Fruit fly (Drosophila melanogaster) whole organism, prepupa: ENCODE measurements around the gene fy.
A peak's percentile ranks its signal among the peaks of the same experiment; 100 is the strongest.

ENCODE experiments used
- CG10669 ChIP-seq: fragments of 200-800 bp; sonication (Bioruptor generic); optimal IDR thresholded peaks from 3 replicates; lab custom pipeline; 2018; ENCODE audit warnings: missing biosample characterization, mild to moderate bottlenecking, missing genetic modification characterization, moderate library complexity
- CG11294 ChIP-seq: fragments of 200-800 bp; sonication (Bioruptor generic); IDR thresholded peaks from 2 replicates; pipeline ENCODE4 v1.3.6; 2022; ENCODE audit warnings: missing biosample characterization, missing genetic modification characterization
- CG11762 ChIP-seq: fragments of 200-800 bp; sonication (Bioruptor generic); optimal IDR thresholded peaks from 3 replicates; lab custom pipeline; 2016; ENCODE audit warnings: missing biosample characterization, missing genetic modification characterization; ENCODE audit not compliant: insufficient read depth
- CG11902 ChIP-seq: fragments of 200-800 bp; sonication (Bioruptor generic); optimal IDR thresholded peaks from 3 replicates; lab custom pipeline; 2016; ENCODE audit warnings: missing biosample characterization, missing genetic modification characterization
- CG1621 ChIP-seq: fragments of 200-800 bp; sonication (Bioruptor generic); optimal IDR thresholded peaks from 3 replicates; lab custom pipeline; 2018; ENCODE audit warnings: missing biosample characterization, mild to moderate bottlenecking, missing genetic modification characterization
- CG16779 ChIP-seq: fragments of 200-800 bp; sonication (Bioruptor generic); optimal IDR thresholded peaks from 3 replicates; lab custom pipeline; 2017; ENCODE audit warnings: missing biosample characterization, mild to moderate bottlenecking, missing genetic modification characterization
- CG3032 ChIP-seq: fragments of 200-800 bp; optimal IDR thresholded peaks from 2 replicates; lab custom pipeline; 2019; ENCODE audit warnings: missing biosample characterization, mild to moderate bottlenecking, missing genetic modification characterization, moderate library complexity
- CG31627 ChIP-seq: fragments of 200-800 bp; sonication (Bioruptor generic); optimal IDR thresholded peaks from 3 replicates; lab custom pipeline; 2016; ENCODE audit warnings: missing biosample characterization, missing genetic modification characterization
- CG32006 ChIP-seq: fragments of 200-800 bp; sonication (Bioruptor generic); optimal IDR thresholded peaks from 3 replicates; lab custom pipeline; 2017; ENCODE audit warnings: missing biosample characterization, mild to moderate bottlenecking, missing genetic modification characterization
- CG34406 ChIP-seq: fragments of 200-800 bp; sonication (Bioruptor generic); optimal IDR thresholded peaks from 3 replicates; lab custom pipeline; 2016; ENCODE audit warnings: missing biosample characterization, missing genetic modification characterization
- CG3919 ChIP-seq: fragments of 200-800 bp; sonication (Bioruptor generic); optimal IDR thresholded peaks from 3 replicates; lab custom pipeline; 2016; ENCODE audit warnings: missing biosample characterization, missing genetic modification characterization
- CG6163 ChIP-seq: fragments of 200-800 bp; sonication (Bioruptor generic); IDR thresholded peaks from 3 replicates; pipeline ENCODE4 v1.3.6; 2022; ENCODE audit warnings: missing biosample characterization, missing genetic modification characterization
- CG6276 ChIP-seq: fragments of 200-800 bp; sonication (Bioruptor generic); optimal IDR thresholded peaks from 2 replicates; lab custom pipeline; 2017; ENCODE audit warnings: missing biosample characterization, mild to moderate bottlenecking, missing genetic modification characterization
- CG6808 ChIP-seq: fragments of 200-800 bp; sonication (Bioruptor generic); optimal IDR thresholded peaks from 3 replicates; lab custom pipeline; 2017; ENCODE audit warnings: missing biosample characterization, missing genetic modification characterization, mild to moderate bottlenecking, moderate library complexity, missing genetic modification reagents
- CG6854 ChIP-seq: fragments of 200-800 bp; sonication (Bioruptor generic); optimal IDR thresholded peaks from 2 replicates; lab custom pipeline; 2017; ENCODE audit warnings: missing biosample characterization, mild to moderate bottlenecking, missing genetic modification characterization
- CG7368 ChIP-seq: fragments of 200-800 bp; sonication (Bioruptor generic); optimal IDR thresholded peaks from 3 replicates; lab custom pipeline; 2016; ENCODE audit warnings: missing biosample characterization, missing genetic modification characterization
- CG8632 ChIP-seq: fragments of 200-800 bp; sonication (Bioruptor generic); optimal IDR thresholded peaks from 3 replicates; lab custom pipeline; 2016; ENCODE audit warnings: missing biosample characterization, missing genetic modification characterization
- CG9139 ChIP-seq: fragments of 200-800 bp; sonication (Bioruptor generic); optimal IDR thresholded peaks from 3 replicates; lab custom pipeline; 2017; ENCODE audit warnings: missing biosample characterization, mild to moderate bottlenecking, missing genetic modification characterization
- Eip75B ChIP-seq: fragments of 200-800 bp; sonication (Bioruptor generic); optimal IDR thresholded peaks from 3 replicates; lab custom pipeline; 2016; ENCODE audit warnings: missing biosample characterization, missing genetic modification characterization
- Eip78C ChIP-seq: fragments of 200-800 bp; sonication (Bioruptor generic); peaks from one replicate; lab custom pipeline; 2016; ENCODE audit warnings: missing biosample characterization, missing genetic modification characterization
- Eip93F ChIP-seq: fragments of 200-800 bp; sonication (Bioruptor generic); optimal IDR thresholded peaks from 2 replicates; lab custom pipeline; 2016; ENCODE audit warnings: missing biosample characterization, mild to moderate bottlenecking, missing genetic modification characterization
- Ets21C ChIP-seq: fragments of 200-800 bp; sonication (Bioruptor generic); optimal IDR thresholded peaks from 3 replicates; lab custom pipeline; 2016; ENCODE audit warnings: missing biosample characterization, missing genetic modification characterization
- Ets96B ChIP-seq: fragments of 200-800 bp; optimal IDR thresholded peaks from 2 replicates; lab custom pipeline; 2019; ENCODE audit warnings: missing biosample characterization, mild to moderate bottlenecking, missing genetic modification characterization, moderate library complexity
- Hr38 ChIP-seq: sonication (Bioruptor generic); optimal IDR thresholded peaks from 2 replicates; lab custom pipeline; 2016; ENCODE audit warnings: missing biosample characterization, missing genetic modification characterization
- Hr39 ChIP-seq: fragments of 200-800 bp; sonication (Bioruptor generic); optimal IDR thresholded peaks from 2 replicates; lab custom pipeline; 2016; ENCODE audit warnings: missing biosample characterization, missing genetic modification characterization
- Hr4 ChIP-seq: fragments of 200-800 bp; sonication (Bioruptor generic); optimal IDR thresholded peaks from 3 replicates; lab custom pipeline; 2016; ENCODE audit warnings: missing biosample characterization, missing genetic modification characterization
- Lpt ChIP-seq: fragments of 200-800 bp; sonication (Bioruptor generic); optimal IDR thresholded peaks from 3 replicates; lab custom pipeline; 2016; ENCODE audit warnings: missing biosample characterization, missing genetic modification characterization
- Met ChIP-seq: fragments of 200-800 bp; sonication (Bioruptor generic); optimal IDR thresholded peaks from 3 replicates; lab custom pipeline; 2016; ENCODE audit warnings: missing biosample characterization, missing genetic modification characterization
- OdsH ChIP-seq: fragments of 200-800 bp; sonication (Bioruptor generic); optimal IDR thresholded peaks from 3 replicates; lab custom pipeline; 2016; ENCODE audit warnings: missing biosample characterization, missing genetic modification characterization
- Smox ChIP-seq: fragments of 200-800 bp; sonication (Bioruptor generic); optimal IDR thresholded peaks from 3 replicates; lab custom pipeline; 2016; ENCODE audit warnings: missing biosample characterization, missing genetic modification characterization
- Sox14 ChIP-seq: fragments of 200-800 bp; sonication (Bioruptor generic); optimal IDR thresholded peaks from 3 replicates; lab custom pipeline; 2016; ENCODE audit warnings: missing biosample characterization, missing genetic modification characterization
- Sox15 ChIP-seq: fragments of 200-800 bp; sonication (Bioruptor generic); optimal IDR thresholded peaks from 3 replicates; lab custom pipeline; 2016; ENCODE audit warnings: missing biosample characterization, missing genetic modification characterization
- achi ChIP-seq: fragments of 200-800 bp; sonication (Bioruptor generic); optimal IDR thresholded peaks from 3 replicates; lab custom pipeline; 2016; ENCODE audit warnings: missing biosample characterization, missing genetic modification characterization
- acj6 ChIP-seq: fragments of 200-800 bp; sonication (Bioruptor generic); optimal IDR thresholded peaks from 3 replicates; lab custom pipeline; 2016; ENCODE audit warnings: missing biosample characterization, missing genetic modification characterization
- cyc ChIP-seq: fragments of 200-800 bp; sonication (Bioruptor generic); optimal IDR thresholded peaks from 3 replicates; lab custom pipeline; 2016; ENCODE audit warnings: missing biosample characterization, missing genetic modification characterization
- dsx ChIP-seq: fragments of 200-800 bp; optimal IDR thresholded peaks from 3 replicates; lab custom pipeline; 2019; ENCODE audit warnings: missing biosample characterization, mild to moderate bottlenecking, missing genetic modification characterization, moderate library complexity; ENCODE audit not compliant: poor library complexity, severe bottlenecking
- eg ChIP-seq: fragments of 200-800 bp; sonication (Bioruptor generic); IDR thresholded peaks from 3 replicates; pipeline ENCODE4 v1.3.6; 2022; ENCODE audit warnings: missing biosample characterization, missing genetic modification characterization
- fd59A ChIP-seq: fragments of 200-800 bp; sonication (Bioruptor generic); optimal IDR thresholded peaks from 2 replicates; lab custom pipeline; 2017; ENCODE audit warnings: missing biosample characterization, mild to moderate bottlenecking, missing genetic modification characterization, missing genetic modification reagents
- fd85E ChIP-seq: fragments of 200-800 bp; sonication (Bioruptor generic); optimal IDR thresholded peaks from 3 replicates; lab custom pipeline; 2016; ENCODE audit warnings: missing biosample characterization, missing genetic modification characterization
- fkh ChIP-seq: fragments of 200-800 bp; sonication (Bioruptor generic); optimal IDR thresholded peaks from 3 replicates; lab custom pipeline; 2017; ENCODE audit warnings: missing biosample characterization, mild to moderate bottlenecking, missing genetic modification characterization, moderate library complexity
- lz ChIP-seq: fragments of 200-800 bp; sonication (Bioruptor generic); optimal IDR thresholded peaks from 3 replicates; lab custom pipeline; 2016; ENCODE audit warnings: missing biosample characterization, missing genetic modification characterization
- net ChIP-seq: fragments of 200-800 bp; sonication (Bioruptor generic); optimal IDR thresholded peaks from 3 replicates; lab custom pipeline; 2016; ENCODE audit warnings: missing biosample characterization, missing genetic modification characterization
- ss ChIP-seq, 2 experiments: fragments of 200-800 bp; sonication (Bioruptor generic); optimal IDR thresholded peaks; 2 replicates in 1 of 2; 3 replicates in 1 of 2; lab custom pipeline; 2017 to 2018; ENCODE audit warnings: mild to moderate bottlenecking in 2 of 2, missing biosample characterization in 2 of 2, missing genetic modification characterization in 2 of 2, moderate library complexity in 1 of 2
- svp ChIP-seq: fragments of 200-800 bp; sonication (Bioruptor generic); peaks from one replicate; lab custom pipeline; 2016; ENCODE audit warnings: missing biosample characterization, missing genetic modification characterization
- topi ChIP-seq: fragments of 200-800 bp; sonication (Bioruptor generic); optimal IDR thresholded peaks from 3 replicates; lab custom pipeline; 2016; ENCODE audit warnings: missing biosample characterization, missing genetic modification characterization
- vri ChIP-seq: fragments of 200-800 bp; sonication (Bioruptor generic); optimal IDR thresholded peaks from 3 replicates; lab custom pipeline; 2016; ENCODE audit warnings: missing biosample characterization, mild to moderate bottlenecking, missing genetic modification characterization

The fy gene

DNA sequence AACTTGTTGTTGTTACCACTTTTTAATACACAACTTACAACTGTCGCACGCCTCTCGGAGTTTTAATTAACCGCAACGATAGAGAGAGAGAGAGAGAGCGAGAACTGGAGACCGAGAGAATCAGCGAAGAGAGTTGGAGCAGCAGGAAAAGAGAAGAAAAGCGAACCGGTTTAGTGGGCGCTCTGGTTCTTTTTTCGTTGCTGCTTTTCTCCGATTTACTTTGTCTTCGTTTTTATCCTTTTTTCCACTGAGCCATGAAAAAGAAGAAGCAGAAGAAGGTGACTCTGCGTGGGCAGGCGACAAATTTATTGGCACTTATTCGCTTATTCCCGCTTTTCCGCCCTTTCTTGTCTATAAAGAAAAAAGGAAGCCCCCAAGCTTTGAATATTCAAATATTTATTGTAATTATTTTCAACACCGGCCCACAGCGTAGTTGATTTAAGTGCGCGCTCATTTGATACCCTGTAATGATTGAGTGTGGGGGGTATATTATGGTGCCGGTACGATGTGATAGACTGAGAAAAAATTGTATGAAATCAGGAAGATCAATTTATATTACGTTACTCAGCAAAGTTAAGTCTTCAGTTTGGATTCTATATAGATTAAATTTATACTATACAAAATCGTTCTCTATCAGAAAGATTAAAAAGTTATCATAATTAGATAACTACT lies 17.3 kb upstream of the fy start (continued):
- TF ChIP-seq CG11902 (GFP tag; lab: Kevin White, UChicago) (no peak), Met (peak; percentile 11), Hr39 (GFP tag; lab: Kevin White, UChicago) (no peak), dsx (peak; percentile 72), Ets96B (tag; lab: Kevin White, UChicago) (peak; percentile 37), CG31627 (GFP tag; lab: Kevin White, UChicago) (peak; percentile 2), Lpt (GFP tag; lab: Kevin White, UChicago) (peak; percentile 6), ss (GFP tag; optimal IDR thresholded peaks at IDR 0.05; lab: Kevin White, UChicago) (peak; percentile 75 to 82), Hr38 (GFP tag; lab: Kevin White, UChicago) (no peak), svp (peak; percentile 72), acj6 (peak; percentile 14), CG10669 (GFP tag; lab: Kevin White, UChicago) (peak; percentile 22), Eip75B (GFP tag; lab: Kevin White, UChicago) (peak; percentile 15), Sox15 (GFP tag; lab: Kevin White, UChicago) (no peak), lz (no peak), fd59A (GFP tag; lab: Kevin White, UChicago) (peak; percentile 9), topi (GFP tag; lab: Kevin White, UChicago) (no peak), CG11294 (GFP tag; lab: Robert Waterston, UW) (no peak), CG7368 (GFP tag; lab: Kevin White, UChicago) (no peak), net (GFP tag; lab: Kevin White, UChicago) (no peak), CG16779 (no peak), achi (peak; percentile 7), fkh (GFP tag; lab: Kevin White, UChicago) (no peak), cyc (GFP tag; lab: Kevin White, UChicago) (no peak), CG11762 (GFP tag; lab: Kevin White, UChicago) (no peak), CG8632 (GFP tag; lab: Kevin White, UChicago) (peak; percentile 29), Eip93F (GFP tag; lab: Kevin White, UChicago) (no peak), fd85E (GFP tag; lab: Kevin White, UChicago) (no peak), CG3032 (tag; lab: Kevin White, UChicago) (peak; percentile 27), CG32006 (GFP tag; lab: Kevin White, UChicago) (peak; percentile 63), Smox (GFP tag; lab: Kevin White, UChicago) (peak; percentile 23), OdsH (GFP tag; lab: Kevin White, UChicago) (peak; percentile 44), CG34406 (no peak), CG1621 (peak; percentile 46), CG9139 (GFP tag; lab: Kevin White, UChicago) (peak; percentile 67)

DNA sequence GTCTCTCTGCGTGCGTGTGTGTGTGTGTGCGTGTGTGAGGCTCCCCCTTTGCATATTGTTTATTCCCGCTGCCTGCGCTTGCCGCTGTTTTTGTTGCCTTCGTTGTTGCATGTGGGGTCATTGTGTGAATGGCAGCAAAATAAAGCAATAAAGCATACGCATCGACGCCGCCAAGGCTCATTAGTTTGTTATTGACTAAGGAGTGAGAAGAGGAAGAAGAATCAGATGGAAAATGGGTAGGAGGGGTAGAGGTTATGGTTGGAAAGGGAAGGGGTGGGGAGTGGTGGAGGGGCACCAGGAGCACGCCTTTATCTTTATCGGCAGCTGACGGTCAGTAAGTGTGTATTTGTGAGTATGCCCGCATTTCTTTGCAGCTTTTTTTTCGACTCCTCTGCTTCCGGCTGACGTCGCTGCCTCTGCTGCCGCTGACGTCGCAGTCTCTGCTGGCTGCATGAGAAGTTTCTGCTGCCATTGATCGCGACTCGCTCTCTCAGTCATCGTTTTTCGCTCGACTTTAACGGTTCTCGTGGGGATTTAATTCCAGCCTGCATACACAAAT lies 16.4 kb upstream of the fy start:
- no peak for TF ChIP-seq Hr39 (GFP tag; lab: Kevin White, UChicago)
- no peak for TF ChIP-seq net (GFP tag; lab: Kevin White, UChicago)
- TF ChIP-seq Hr38 (GFP tag; lab: Kevin White, UChicago) = no peak
- TF ChIP-seq CG6163 (GFP tag; lab: Robert Waterston, UW) = peak; percentile 42; the same call in 1 of the 3 replicates
- no peak for TF ChIP-seq CG6276
- peak; percentile 75 to 77 for TF ChIP-seq ss (GFP tag; optimal IDR thresholded peaks at IDR 0.05; lab: Kevin White, UChicago)
- TF ChIP-seq Ets96B (tag; lab: Kevin White, UChicago) = peak; percentile 28
- no peak for TF ChIP-seq acj6
- TF ChIP-seq CG9139 (GFP tag; lab: Kevin White, UChicago) = peak; percentile 8
- no peak for TF ChIP-seq Lpt (GFP tag; lab: Kevin White, UChicago)
- no peak for TF ChIP-seq CG11762 (GFP tag; lab: Kevin White, UChicago)
- TF ChIP-seq Ets21C (GFP tag; lab: Kevin White, UChicago) = no peak
- peak; percentile 43 for TF ChIP-seq CG7368 (GFP tag; lab: Kevin White, UChicago)
- TF ChIP-seq CG3919 = no peak
- TF ChIP-seq eg (GFP tag; lab: Robert Waterston, UW) = no peak
- TF ChIP-seq Smox (GFP tag; lab: Kevin White, UChicago) = no peak
- peak; percentile 56 for TF ChIP-seq CG6854
- peak; percentile 10 for TF ChIP-seq achi
- TF ChIP-seq CG6808 = peak; percentile 69
- peak; percentile 2 for TF ChIP-seq vri (GFP tag; lab: Kevin White, UChicago)
- no peak for TF ChIP-seq Hr4 (GFP tag; lab: Kevin White, UChicago)
- TF ChIP-seq CG16779 = peak; percentile 34
- peak; percentile 23 for TF ChIP-seq CG1621
- peak; percentile 75 for TF ChIP-seq Eip78C (GFP tag; lab: Kevin White, UChicago)
- peak; percentile 18 for TF ChIP-seq Sox14
- no peak for TF ChIP-seq Sox15 (GFP tag; lab: Kevin White, UChicago)
- peak; percentile 32 for TF ChIP-seq CG3032 (tag; lab: Kevin White, UChicago)
- no peak for TF ChIP-seq lz
- TF ChIP-seq dsx = peak; percentile 50
- peak; percentile 96 for TF ChIP-seq svp
- TF ChIP-seq Eip75B (GFP tag; lab: Kevin White, UChicago) = peak; percentile 10
